Worm (Caenorhabditis elegans) whole organism, L3 larva: ENCODE measurements around the gene R04A9.9.
"Not testable (repeated sequence)": the region's sequence is repeated elsewhere in the genome, so short reads cannot be mapped to it uniquely, and the experiment has no call there.

Source experiments
- R02D3.7 ChIP-seq: fragments of 150-350 bp; optimal IDR thresholded peaks from 2 replicates; lab custom pipeline; 2014; ENCODE audit warnings: missing biosample characterization, missing genetic modification characterization
- ZK546.5 ChIP-seq: sonication (generic microtip); optimal IDR thresholded peaks from 2 replicates; lab custom pipeline; 2017; ENCODE audit warnings: missing biosample characterization, missing genetic modification characterization
- aly-2 ChIP-seq: fragments of 150-350 bp; optimal IDR thresholded peaks from 2 replicates; lab custom pipeline; 2014; ENCODE audit warnings: missing biosample characterization, missing genetic modification characterization
- ama-1 ChIP-seq: fragments of 150-350 bp; optimal IDR thresholded peaks from 2 replicates; lab custom pipeline; 2018
- ceh-16 ChIP-seq: sonication (generic microtip); optimal IDR thresholded peaks from 2 replicates; lab custom pipeline; 2017; ENCODE audit warnings: missing biosample characterization, missing genetic modification characterization
- ceh-28 ChIP-seq: fragments of 150-350 bp; optimal IDR thresholded peaks from 2 replicates; lab custom pipeline; 2014; ENCODE audit warnings: missing biosample characterization, missing genetic modification reagents, missing genetic modification characterization
- ceh-82 ChIP-seq: fragments of 150-350 bp; optimal IDR thresholded peaks from 2 replicates; lab custom pipeline; 2014; ENCODE audit warnings: missing biosample characterization, missing genetic modification characterization
- ceh-9 ChIP-seq: sonication (generic microtip); optimal IDR thresholded peaks from 2 replicates; lab custom pipeline; 2018; ENCODE audit warnings: missing biosample characterization, missing genetic modification characterization
- daf-12 ChIP-seq: fragments of 150-350 bp; optimal IDR thresholded peaks from 2 replicates; lab custom pipeline; 2014; ENCODE audit warnings: missing biosample characterization, missing genetic modification reagents, missing genetic modification characterization
- egl-27 ChIP-seq: sonication (generic microtip); optimal IDR thresholded peaks from 4 replicates; lab custom pipeline; 2017; ENCODE audit warnings: missing biosample characterization, missing genetic modification reagents, missing genetic modification characterization
- egl-5 ChIP-seq: fragments of 150-350 bp; optimal IDR thresholded peaks from 2 replicates; lab custom pipeline; 2017; ENCODE audit warnings: missing biosample characterization, missing genetic modification reagents, missing genetic modification characterization, inconsistent platforms
- elt-1 ChIP-seq: fragments of 150-350 bp; optimal IDR thresholded peaks from 2 replicates; lab custom pipeline; 2014; ENCODE audit warnings: missing biosample characterization, missing genetic modification characterization
- elt-2 ChIP-seq: sonication (generic microtip); optimal IDR thresholded peaks from 2 replicates; lab custom pipeline; 2016; ENCODE audit warnings: missing genetic modification reagents, mild to moderate bottlenecking, missing genetic modification characterization, missing compliant biosample characterization
- elt-3 ChIP-seq, 3 experiments: fragments of 150-350 bp in 1 of 3; sonication (generic microtip) in 2 of 3; optimal IDR thresholded peaks; 2 replicates in 2 of 3; 4 replicates in 1 of 3; lab custom pipeline; 2014 to 2017; ENCODE audit warnings: missing biosample characterization in 3 of 3, missing genetic modification characterization in 3 of 3
- eor-1 ChIP-seq, 2 experiments: fragments of 150-350 bp; optimal IDR thresholded peaks; 2 replicates each; lab custom pipeline; 2014 to 2018; ENCODE audit warnings: missing biosample characterization in 2 of 2, missing genetic modification characterization in 2 of 2
- fkh-10 ChIP-seq: sonication (generic microtip); optimal IDR thresholded peaks from 2 replicates; lab custom pipeline; 2017; ENCODE audit warnings: missing biosample characterization, missing genetic modification reagents, missing genetic modification characterization
- fkh-2 ChIP-seq: fragments of 150-350 bp; optimal IDR thresholded peaks from 2 replicates; lab custom pipeline; 2014; ENCODE audit warnings: missing biosample characterization, missing genetic modification reagents, missing genetic modification characterization
- fos-1 ChIP-seq: fragments of 150-350 bp; optimal IDR thresholded peaks from 2 replicates; lab custom pipeline; 2014; ENCODE audit warnings: missing biosample characterization, missing genetic modification characterization
- hmg-11 ChIP-seq: sonication (generic microtip); optimal IDR thresholded peaks from 2 replicates; lab custom pipeline; 2016; ENCODE audit warnings: missing genetic modification characterization, missing compliant biosample characterization
- jun-1 ChIP-seq: fragments of 150-350 bp; optimal IDR thresholded peaks from 2 replicates; lab custom pipeline; 2014; ENCODE audit warnings: missing biosample characterization, missing genetic modification reagents, missing genetic modification characterization
- lin-15B ChIP-seq: fragments of 150-350 bp; optimal IDR thresholded peaks from 2 replicates; lab custom pipeline; 2014; ENCODE audit warnings: missing biosample characterization, missing genetic modification characterization
- lin-39 ChIP-seq: fragments of 150-350 bp; optimal IDR thresholded peaks from 2 replicates; lab custom pipeline; 2018; ENCODE audit warnings: missing biosample characterization, missing genetic modification reagents, missing genetic modification characterization
- lsy-12 ChIP-seq: sonication (generic microtip); optimal IDR thresholded peaks from 2 replicates; lab custom pipeline; 2016; ENCODE audit warnings: mild to moderate bottlenecking, missing genetic modification characterization, missing compliant biosample characterization
- mdl-1 ChIP-seq: fragments of 150-350 bp; optimal IDR thresholded peaks from 2 replicates; lab custom pipeline; 2014; ENCODE audit warnings: missing biosample characterization, missing genetic modification characterization
- mml-1 ChIP-seq: fragments of 150-350 bp; sonication (generic microtip); optimal IDR thresholded peaks from 3 replicates; lab custom pipeline; 2014; ENCODE audit warnings: missing biosample characterization, missing genetic modification characterization
- nfya-1 ChIP-seq: sonication (generic microtip); optimal IDR thresholded peaks from 2 replicates; lab custom pipeline; 2017; ENCODE audit warnings: missing genetic modification characterization, mild to moderate bottlenecking, missing compliant biosample characterization, antibody characterized with exemption, moderate library complexity; ENCODE audit not compliant: insufficient read depth
- nhr-11 ChIP-seq: fragments of 150-350 bp; optimal IDR thresholded peaks from 2 replicates; lab custom pipeline; 2014; ENCODE audit warnings: missing biosample characterization, missing genetic modification characterization
- nhr-12 ChIP-seq: fragments of 150-350 bp; optimal IDR thresholded peaks from 2 replicates; lab custom pipeline; 2014; ENCODE audit warnings: missing biosample characterization, missing genetic modification characterization
- nhr-23 ChIP-seq: fragments of 150-350 bp; optimal IDR thresholded peaks from 2 replicates; lab custom pipeline; 2014; ENCODE audit warnings: missing biosample characterization, missing genetic modification reagents, missing genetic modification characterization
- nhr-237 ChIP-seq: fragments of 150-350 bp; optimal IDR thresholded peaks from 2 replicates; lab custom pipeline; 2014; ENCODE audit warnings: missing biosample characterization, missing genetic modification characterization
- nhr-25 ChIP-seq: sonication (generic microtip); optimal IDR thresholded peaks from 2 replicates; lab custom pipeline; 2017; ENCODE audit warnings: missing biosample characterization, missing genetic modification characterization
- nhr-28 ChIP-seq: fragments of 150-350 bp; optimal IDR thresholded peaks from 2 replicates; lab custom pipeline; 2014; ENCODE audit warnings: missing biosample characterization, missing genetic modification characterization
- nhr-43 ChIP-seq: sonication (generic microtip); optimal IDR thresholded peaks from 2 replicates; lab custom pipeline; 2016; ENCODE audit warnings: mild to moderate bottlenecking, missing genetic modification characterization, missing compliant biosample characterization; ENCODE audit not compliant: poor library complexity, severe bottlenecking
- nhr-67 ChIP-seq: fragments of 150-350 bp; optimal IDR thresholded peaks from 2 replicates; lab custom pipeline; 2014; ENCODE audit warnings: missing biosample characterization, missing genetic modification characterization
- nhr-76 ChIP-seq: fragments of 150-350 bp; sonication (generic microtip); optimal IDR thresholded peaks from 5 replicates; lab custom pipeline; 2014; ENCODE audit warnings: missing biosample characterization, missing genetic modification characterization
- nhr-77 ChIP-seq: fragments of 150-350 bp; optimal IDR thresholded peaks from 2 replicates; lab custom pipeline; 2014; ENCODE audit warnings: missing biosample characterization, missing genetic modification characterization
- pha-4 ChIP-seq: fragments of 150-350 bp; optimal IDR thresholded peaks from 2 replicates; lab custom pipeline; 2014; ENCODE audit warnings: missing biosample characterization, missing genetic modification reagents, missing genetic modification characterization
- pqm-1 ChIP-seq: fragments of 150-350 bp; optimal IDR thresholded peaks from 2 replicates; lab custom pipeline; 2017; ENCODE audit warnings: missing biosample characterization, missing genetic modification characterization, inconsistent platforms
- sea-2 ChIP-seq: fragments of 150-350 bp; sonication (generic microtip); optimal IDR thresholded peaks from 4 replicates; lab custom pipeline; 2014; ENCODE audit warnings: missing biosample characterization, missing genetic modification reagents, missing genetic modification characterization
- skn-1 ChIP-seq: fragments of 150-350 bp; optimal IDR thresholded peaks from 2 replicates; lab custom pipeline; 2014; ENCODE audit warnings: missing biosample characterization, missing genetic modification characterization
- snpc-4 ChIP-seq: fragments of 150-350 bp; optimal IDR thresholded peaks from 2 replicates; lab custom pipeline; 2014; ENCODE audit warnings: missing biosample characterization, missing genetic modification characterization
- tbx-2 ChIP-seq: sonication (generic microtip); optimal IDR thresholded peaks from 2 replicates; lab custom pipeline; 2016; ENCODE audit warnings: mild to moderate bottlenecking, missing genetic modification characterization, missing compliant biosample characterization
- unc-39 ChIP-seq: sonication (generic microtip); optimal IDR thresholded peaks from 4 replicates; lab custom pipeline; 2017; ENCODE audit warnings: missing biosample characterization, missing genetic modification characterization
- unc-62 ChIP-seq: fragments of 150-350 bp; sonication (generic microtip); optimal IDR thresholded peaks from 4 replicates; lab custom pipeline; 2014; ENCODE audit warnings: missing biosample characterization, missing genetic modification reagents, missing genetic modification characterization
- zag-1 ChIP-seq: fragments of 150-350 bp; optimal IDR thresholded peaks from 2 replicates; lab custom pipeline; 2014; ENCODE audit warnings: missing biosample characterization, missing genetic modification characterization
- ztf-11 ChIP-seq: fragments of 150-350 bp; optimal IDR thresholded peaks from 2 replicates; lab custom pipeline; 2014; ENCODE audit warnings: missing biosample characterization, missing genetic modification characterization
- ztf-4 ChIP-seq: fragments of 150-350 bp; optimal IDR thresholded peaks from 2 replicates; lab custom pipeline; 2014; ENCODE audit warnings: missing biosample characterization, missing genetic modification characterization

Gene R04A9.9

DNA sequence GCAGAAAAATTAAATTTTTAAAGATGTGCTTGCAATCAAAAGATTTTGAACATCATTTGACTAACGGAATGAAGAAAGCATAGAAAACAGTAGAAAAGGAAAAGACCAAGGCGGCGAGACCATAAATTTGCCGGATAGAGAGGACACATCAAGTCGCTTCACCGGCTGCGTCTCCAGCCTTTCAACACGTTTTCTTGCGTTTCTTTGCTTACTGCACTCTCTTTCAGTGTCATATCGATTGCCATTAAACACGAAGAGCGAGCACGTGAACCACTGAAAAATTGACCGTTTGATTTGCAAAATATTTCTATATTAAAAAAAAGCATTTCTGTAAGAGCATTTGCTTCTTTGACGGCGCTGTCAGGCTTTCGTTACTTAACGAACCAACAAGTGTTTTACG lies 42.2 kb downstream of the R04A9.9 start:
- TF ChIP-seq skn-1 (tag; lab: Kevin White, UChicago), result no peak
- no peak for TF ChIP-seq nhr-237 (tag; lab: Kevin White, UChicago)
- TF ChIP-seq nhr-43 (tag; lab: Kevin White, UChicago), result no peak
- TF ChIP-seq elt-3 (tag; optimal IDR thresholded peaks at IDR 0.05; lab: Kevin White, UChicago), result no peak
- TF ChIP-seq ceh-9 (tag; lab: Kevin White, UChicago), result no peak
- TF ChIP-seq eor-1 (tag; optimal IDR thresholded peaks at IDR 0.05; lab: Kevin White, UChicago), result no peak
- TF ChIP-seq jun-1 (tag; lab: Kevin White, UChicago), result no peak
- TF ChIP-seq ZK546.5, result no peak
- no peak for TF ChIP-seq elt-1
- TF ChIP-seq lin-39 (tag; lab: Kevin White, UChicago), result peak; percentile 57
- TF ChIP-seq ceh-82 (tag; lab: Kevin White, UChicago), result no peak
- no peak for TF ChIP-seq fos-1
- no peak for TF ChIP-seq nhr-76 (tag; lab: Kevin White, UChicago)
- TF ChIP-seq pha-4 (tag; lab: Kevin White, UChicago), result peak; percentile 14
- no peak for TF ChIP-seq nhr-28 (tag; lab: Kevin White, UChicago)
- no peak for TF ChIP-seq ztf-11
- TF ChIP-seq fkh-2 (tag; lab: Kevin White, UChicago), result no peak
- no peak for TF ChIP-seq nhr-23 (tag; lab: Kevin White, UChicago)
- no peak for TF ChIP-seq aly-2 (tag; lab: Kevin White, UChicago)
- no peak for TF ChIP-seq ceh-16
- TF ChIP-seq R02D3.7 (tag; lab: Kevin White, UChicago), result no peak
- peak; percentile 52 for TF ChIP-seq ceh-28
- TF ChIP-seq zag-1 (tag; lab: Kevin White, UChicago), result no peak
- TF ChIP-seq daf-12 (tag; lab: Kevin White, UChicago), result no peak
- TF ChIP-seq egl-27, result no peak
- TF ChIP-seq nhr-25, result no peak
- TF ChIP-seq ztf-4 (tag; lab: Kevin White, UChicago), result no peak
- TF ChIP-seq ama-1 (lab: Kevin White, UChicago), result no peak
- no peak for TF ChIP-seq lin-15B
- no peak for TF ChIP-seq nhr-12
- no peak for TF ChIP-seq tbx-2 (tag; lab: Kevin White, UChicago)
- TF ChIP-seq nhr-77 (tag; lab: Kevin White, UChicago), result no peak
- TF ChIP-seq unc-62 (GFP tag; lab: Kevin White, UChicago), result no peak
- no peak for TF ChIP-seq mml-1
- no peak for TF ChIP-seq nhr-67
- no peak for TF ChIP-seq lsy-12
- no peak for TF ChIP-seq fkh-10 (GFP tag; lab: Kevin White, UChicago)
- TF ChIP-seq hmg-11, result peak; percentile 40
- no peak for TF ChIP-seq mdl-1 (tag; lab: Kevin White, UChicago)
- peak; percentile 66 for TF ChIP-seq egl-5
- no peak for TF ChIP-seq unc-39 (tag; lab: Kevin White, UChicago)
- TF ChIP-seq snpc-4 (tag; lab: Kevin White, UChicago), result no peak
- peak; percentile 53 for TF ChIP-seq nfya-1
- TF ChIP-seq nhr-11 (tag; lab: Kevin White, UChicago), result no peak
- TF ChIP-seq sea-2 (GFP tag; lab: Kevin White, UChicago), result no peak
- TF ChIP-seq pqm-1 (tag; lab: Kevin White, UChicago), result no peak
- TF ChIP-seq elt-2, result peak; percentile 12

DNA sequence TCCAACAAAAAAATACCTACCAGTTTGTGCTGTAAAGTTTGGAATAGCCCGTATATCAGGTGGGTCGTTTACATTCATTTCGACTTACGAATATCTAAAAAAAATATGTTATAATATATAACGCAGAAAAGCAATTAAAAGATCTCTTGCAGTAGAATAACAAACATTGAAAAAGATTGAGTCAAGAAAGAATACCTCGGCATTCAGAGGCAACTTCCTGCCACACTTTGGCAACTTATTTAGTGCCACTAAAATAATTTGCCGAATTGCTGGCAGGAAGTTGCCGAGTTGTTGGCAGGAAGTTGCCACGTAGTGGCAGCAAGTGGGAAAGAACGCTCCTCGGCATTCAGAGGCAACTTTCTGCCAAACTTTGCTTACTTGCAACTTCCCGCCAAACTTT lies 43.3 kb downstream of the R04A9.9 start, which contains the start of gene C04E7.3:
TSS of gene C04E7.3 (minus strand) at position 101 of the 400 bp plus-strand sequence.
- not testable (repeated sequence) for TF ChIP-seq elt-1; ceh-82 (tag; lab: Kevin White, UChicago); ama-1 (lab: Kevin White, UChicago)
